Fruit fly (Drosophila melanogaster) whole organism, embryonic: ENCODE results near the gene CG5928.

Experiments used
- CG11085 ChIP-seq: fragments of 200-800 bp; sonication (Bioruptor generic); IDR thresholded peaks from 2 replicates; pipeline ENCODE4 v1.3.6; 2022; ENCODE audit warnings: missing biosample characterization, missing genetic modification characterization
- CG17186 ChIP-seq: fragments of 200-800 bp; sonication (Bioruptor generic); optimal IDR thresholded peaks from 3 replicates; lab custom pipeline; 2017; ENCODE audit warnings: missing biosample characterization, missing genetic modification reagents, missing genetic modification characterization
- CG18619 ChIP-seq: fragments of 200-800 bp; sonication (Bioruptor generic); optimal IDR thresholded peaks from 3 replicates; lab custom pipeline; 2017; ENCODE audit warnings: missing biosample characterization, mild to moderate bottlenecking, missing genetic modification characterization
- Gug ChIP-seq: fragments of 200-800 bp; sonication (Bioruptor generic); IDR thresholded peaks from 4 replicates; pipeline ENCODE4 v1.3.6; 2022; ENCODE audit warnings: missing biosample characterization, missing genetic modification characterization
- Sox100B ChIP-seq: fragments of 200-800 bp; sonication (Bioruptor generic); optimal IDR thresholded peaks from 3 replicates; lab custom pipeline; 2018; ENCODE audit warnings: missing biosample characterization, mild to moderate bottlenecking, missing genetic modification characterization
- abd-A ChIP-seq: fragments of 200-800 bp; sonication (Bioruptor generic); optimal IDR thresholded peaks from 3 replicates; lab custom pipeline; 2019; ENCODE audit warnings: missing biosample characterization, mild to moderate bottlenecking, missing genetic modification characterization, moderate library complexity

DNA sequence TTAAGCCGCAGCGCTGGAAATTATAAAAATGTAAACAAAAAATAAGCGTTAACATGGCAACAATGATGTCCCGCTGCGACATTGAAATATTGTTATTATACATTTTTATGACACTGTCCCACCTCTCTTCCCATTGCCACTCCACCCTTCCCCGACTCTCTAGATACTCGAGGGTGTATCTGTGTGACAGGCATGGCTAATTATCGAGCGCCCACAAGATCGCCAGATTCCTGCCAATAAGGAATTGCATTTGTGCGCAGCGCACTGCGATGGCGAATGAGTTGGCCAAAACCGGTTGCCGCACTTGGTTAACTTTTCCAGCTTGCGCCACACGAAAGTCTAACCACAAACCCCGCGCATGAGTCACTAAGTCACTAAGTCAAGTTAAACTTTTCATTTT lies 37.2 kb upstream of the CG5928 start:
- no peak for TF ChIP-seq CG17186 (GFP tag; lab: Kevin White, UChicago)
- TF ChIP-seq abd-A (tag; lab: Kevin White, UChicago): no peak
- no peak for TF ChIP-seq CG11085 (GFP tag; lab: Robert Waterston, UW)
- TF ChIP-seq Sox100B: no peak
- TF ChIP-seq CG18619 (GFP tag; lab: Kevin White, UChicago): no peak
- TF ChIP-seq Gug (GFP tag; lab: Robert Waterston, UW): no peak
